Worm (Caenorhabditis elegans): ENCODE results near the gene pnc-2.

- TF ChIP-seq med-1 (GFP tag; optimal IDR thresholded peaks at IDR 0.05; ENCODE audit: insufficient read depth) (no peak), ztf-23 (GFP tag; IDR thresholded peaks at IDR 0.05) (no peak), flt-1 (GFP tag; IDR thresholded peaks at IDR 0.05) (no peak), T22C8.4 (GFP tag; IDR thresholded peaks at IDR 0.05) (no peak), ref-1 (GFP tag; conservative IDR thresholded peaks at IDR 0.05) (no peak)
These were observed 9.8 kb upstream of the pnc-2 start, which contains the start of gene ccch-5 for ce11 chrIV:14919310-14919709.

All from whole organism, midembryonic.